Worm (Caenorhabditis elegans): ENCODE results near the gene Y57G11C.499.

- TF ChIP-seq hmg-4 (GFP tag; optimal IDR thresholded peaks at IDR 0.05), result no peak
- TF ChIP-seq ets-7 (tag; optimal IDR thresholded peaks at IDR 0.05), result no peak
- no peak for TF ChIP-seq ama-1 (optimal IDR thresholded peaks at IDR 0.05)
These were observed 12.8 kb downstream of the Y57G11C.499 start for ce11 chrIV:14741926-14742325.
